Worm (Caenorhabditis elegans): ENCODE data around the gene C37C3.9.

The C37C3.9 gene

ce11 chrV:7875456-7875855 lies 21.0 kb upstream of the C37C3.9 start, which contains the start of gene F40A3.4:
Gene F40A3.4, plus strand, starts transcription at chrV:7875756.
- TF ChIP-seq lin-15B (tag; optimal IDR thresholded peaks at IDR 0.05) (no peak), ZK337.2 (GFP tag; IDR thresholded peaks at IDR 0.05) (no peak), mep-1 (tag; optimal IDR thresholded peaks at IDR 0.05) (no peak), zag-1 (tag; optimal IDR thresholded peaks at IDR 0.05) (no peak), lin-1 (GFP tag; IDR thresholded peaks at IDR 0.05) (no peak), aha-1 (tag) (no peak), unc-39 (tag; optimal IDR thresholded peaks at IDR 0.05) (no peak), lsy-2 (tag; optimal IDR thresholded peaks at IDR 0.05) (no peak), ceh-44 (GFP tag; IDR thresholded peaks at IDR 0.05) (no peak), ctbp-1 (GFP tag; IDR thresholded peaks at IDR 0.05) (no peak), ztf-11 (tag; optimal IDR thresholded peaks at IDR 0.05) (no peak), attf-4 (tag; optimal IDR thresholded peaks at IDR 0.05) (no peak), nhr-48 (tag; optimal IDR thresholded peaks at IDR 0.05) (no peak), F37D6.2 (tag; optimal IDR thresholded peaks at IDR 0.05) (no peak), nhr-102 (tag; optimal IDR thresholded peaks at IDR 0.05) (no peak), dmd-8 (GFP tag; IDR thresholded peaks at IDR 0.05) (no peak), spr-3 (GFP tag; optimal IDR thresholded peaks at IDR 0.05) (no peak), gei-8 (GFP tag; optimal IDR thresholded peaks at IDR 0.05) (no peak), F10B5.3 (tag; optimal IDR thresholded peaks at IDR 0.05) (no peak)

- peak; percentile 65 for TF ChIP-seq ces-1 (GFP tag; optimal IDR thresholded peaks at IDR 0.05)
- TF ChIP-seq fkh-10 (GFP tag; optimal IDR thresholded peaks at IDR 0.05): peak; percentile 55
- 0 out of 2 replicates have a peak, but pooled peaks have one; percentile 16 for TF ChIP-seq ctbp-1 (GFP tag; IDR thresholded peaks at IDR 0.05)
- TF ChIP-seq vab-7 (GFP tag; IDR thresholded peaks at IDR 0.05): no peak
Measured at ce11 chrV:7872945-7873344, 18.4 kb upstream of the C37C3.9 start.

ce11 chrV:7870707-7871106 lies 16.2 kb upstream of the C37C3.9 start, which contains the start of gene nipi-4:
Gene nipi-4, minus strand, starts transcription at chrV:7870807.
- no peak for TF ChIP-seq F10B5.3 (tag; optimal IDR thresholded peaks at IDR 0.05)
- no peak for TF ChIP-seq aha-1 (tag)
- TF ChIP-seq arid-1 (GFP tag; conservative IDR thresholded peaks at IDR 0.05): no peak

ce11 chrV:7864663-7865062 lies 10.2 kb upstream of the C37C3.9 start, which contains the start of gene C37C3.11:
Gene C37C3.11, minus strand, starts transcription at chrV:7864763.
- TF ChIP-seq egl-27 (tag; optimal IDR thresholded peaks at IDR 0.05): no peak
- no peak for TF ChIP-seq zip-2 (tag; optimal IDR thresholded peaks at IDR 0.05)
- no peak for TF ChIP-seq Y105C5A.15 (GFP tag; IDR thresholded peaks at IDR 0.05)
- TF ChIP-seq hlh-11 (tag; optimal IDR thresholded peaks at IDR 0.05): no peak
- no peak for TF ChIP-seq skn-1 (tag; optimal IDR thresholded peaks at IDR 0.05)
- no peak for TF ChIP-seq fkh-10 (GFP tag; optimal IDR thresholded peaks at IDR 0.05)
- TF ChIP-seq nhr-41 (GFP tag; IDR thresholded peaks at IDR 0.05): no peak
- TF ChIP-seq nhr-42 (GFP tag; IDR thresholded peaks at IDR 0.05): no peak
- TF ChIP-seq madf-9 (GFP tag; conservative IDR thresholded peaks at IDR 0.05): no peak
- TF ChIP-seq duxl-1 (tag; optimal IDR thresholded peaks at IDR 0.05; ENCODE audit: poor library complexity): no peak
- no peak for TF ChIP-seq fos-1 (tag; optimal IDR thresholded peaks at IDR 0.05)
- TF ChIP-seq Y75B8A.6 (GFP tag; IDR thresholded peaks at IDR 0.05): no peak
- no peak for TF ChIP-seq ctbp-1 (GFP tag; IDR thresholded peaks at IDR 0.05)

- TF ChIP-seq dmd-6 (GFP tag; IDR thresholded peaks at IDR 0.05) (peak; percentile 22; the same call in 1 of the 2 replicates), nhr-102 (tag; optimal IDR thresholded peaks at IDR 0.05) (no peak)
Measured at ce11 chrV:7863020-7863523, 8.6 kb upstream of the C37C3.9 start, which contains the start of gene C37C3.10. Gene C37C3.10, minus strand, starts transcription at chrV:7863070.

All from whole organism, L4 larva.